Worm (Caenorhabditis elegans) whole organism, L4/young adult: ENCODE results near the gene mrps-10.

Experiments used
- W03F9.2 ChIP-seq: fragments of 150-350 bp; optimal IDR thresholded peaks from 2 replicates; lab custom pipeline; 2014; ENCODE audit warnings: missing biosample characterization, missing genetic modification characterization
- him-1 ChIP-seq: sonication (generic microtip); optimal IDR thresholded peaks from 2 replicates; lab custom pipeline; 2016; ENCODE audit warnings: missing genotype, missing genetic modification reagents, missing genetic modification characterization, missing compliant biosample characterization

DNA sequence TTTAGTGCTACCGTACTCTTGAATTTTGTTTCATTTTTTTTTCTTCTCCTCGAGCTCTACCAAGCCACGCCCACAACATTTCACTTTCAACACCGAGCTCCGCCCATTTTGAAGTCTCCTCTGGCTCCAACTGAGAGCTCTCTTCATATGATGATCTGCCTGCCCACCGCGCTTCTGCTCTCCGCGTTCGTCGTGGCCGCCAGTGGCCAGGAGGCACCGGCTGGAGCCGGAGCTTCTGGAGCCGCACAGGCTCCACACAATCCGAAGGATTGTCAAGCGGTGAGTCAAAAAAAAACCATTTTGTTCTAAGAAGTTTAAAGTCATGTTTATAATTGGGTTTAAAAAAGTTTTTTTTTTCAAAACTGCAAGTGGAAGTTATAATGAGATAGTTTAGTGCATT lies 16.0 kb upstream of the mrps-10 start, which contains the start of gene flp-14:
- TF ChIP-seq W03F9.2 (no peak), him-1 (tag; lab: Kevin White, UChicago) (no peak)
